Fruit fly (Drosophila melanogaster): ENCODE results near the gene CG14563.

The CG14563 gene

dm6 chr3L:21832203-21833160 is 9.7 kb downstream of the CG14563 start, which contains the start of the genes CG7148 and Nopp140 (continued):
- TF ChIP-seq CG10979 (tag; optimal IDR thresholded peaks at IDR 0.05) (peak; percentile 20), bcd (GFP tag; optimal IDR thresholded peaks at IDR 0.05) (peak; percentile 61), dati (GFP tag; IDR thresholded peaks at IDR 0.05) (0 out of 2 replicates have a peak, but pooled peaks have one; percentile 30), usp (GFP tag; optimal IDR thresholded peaks at IDR 0.05) (no peak), CG12659 (GFP tag; optimal IDR thresholded peaks at IDR 0.05) (peak; percentile 78), tup (GFP tag; optimal IDR thresholded peaks at IDR 0.05) (peak; percentile 35), sens (GFP tag) (peak; percentile 84), CG8478 (optimal IDR thresholded peaks at IDR 0.05) (no peak), ap (GFP tag; IDR thresholded peaks at IDR 0.05) (no peak), Hmr (GFP tag; optimal IDR thresholded peaks at IDR 0.05) (peak; percentile 74), grau (tag; optimal IDR thresholded peaks at IDR 0.05) (peak; percentile 61), gsb (GFP tag; IDR thresholded peaks at IDR 0.05) (no peak), nmo (GFP tag; optimal IDR thresholded peaks at IDR 0.05) (peak; percentile 54), sisA (GFP tag; IDR thresholded peaks at IDR 0.05) (peak; percentile 54), CG8765 (GFP tag; IDR thresholded peaks at IDR 0.05) (peak; percentile 51; the same call in 1 of the 2 replicates), Optix (GFP tag; IDR thresholded peaks at IDR 0.05) (peak; percentile 42; the same call in 1 of the 3 replicates), gt (GFP tag; IDR thresholded peaks at IDR 0.05) (no peak), zen (tag; optimal IDR thresholded peaks at IDR 0.05) (peak; percentile 9), ash1 (GFP tag; optimal IDR thresholded peaks at IDR 0.05) (peak; percentile 45), CG17802 (tag; optimal IDR thresholded peaks at IDR 0.05) (peak; percentile 78), CG8924 (tag; optimal IDR thresholded peaks at IDR 0.05) (peak; percentile 79), Hey (tag; optimal IDR thresholded peaks at IDR 0.05) (no peak), CG18599 (GFP tag; optimal IDR thresholded peaks at IDR 0.05) (peak; percentile 75), sob (GFP tag; IDR thresholded peaks at IDR 0.05) (peak; percentile 80), CG10366 (GFP tag; IDR thresholded peaks at IDR 0.05) (no peak), CG6813 (GFP tag; optimal IDR thresholded peaks at IDR 0.05) (peak; percentile 50), CG7372 (GFP tag; IDR thresholded peaks at IDR 0.05) (peak; percentile 49; the same call in 1 of the 2 replicates), CG3407 (GFP tag; optimal IDR thresholded peaks at IDR 0.05) (peak; percentile 2), HmgD (GFP tag; optimal IDR thresholded peaks at IDR 0.05) (peak; percentile 76), croc (GFP tag; conservative IDR thresholded peaks at IDR 0.05) (no peak), stwl (tag; optimal IDR thresholded peaks at IDR 0.05) (peak; percentile 72), dan (GFP tag; IDR thresholded peaks at IDR 0.05) (no peak), CG10462 (GFP tag; optimal IDR thresholded peaks at IDR 0.05) (no peak), crc (GFP tag; optimal IDR thresholded peaks at IDR 0.05) (peak; percentile 12), D (optimal IDR thresholded peaks at IDR 0.05) (no peak), D (GFP tag; optimal IDR thresholded peaks at IDR 0.05) (peak; percentile 25), C15 (GFP tag; IDR thresholded peaks at IDR 0.05) (peak; percentile 13; the same call in 1 of the 3 replicates), CG3847 (GFP tag; IDR thresholded peaks at IDR 0.05) (peak; percentile 91), pnt (GFP tag; optimal IDR thresholded peaks at IDR 0.05) (peak; percentile 30), jumu (GFP tag; optimal IDR thresholded peaks at IDR 0.05) (peak; percentile 51), CG11560 (tag; IDR thresholded peaks at IDR 0.05) (no peak), Xrp1 (GFP tag; IDR thresholded peaks at IDR 0.05) (peak; percentile 69), NfI (GFP tag; optimal IDR thresholded peaks at IDR 0.05) (peak; percentile 81), CG6765 (GFP tag; optimal IDR thresholded peaks at IDR 0.05) (peak; percentile 40), CG2116 (GFP tag; optimal IDR thresholded peaks at IDR 0.05) (peak; percentile 53), yki (optimal IDR thresholded peaks at IDR 0.05) (no peak), dm (GFP tag; optimal IDR thresholded peaks at IDR 0.05) (peak; percentile 100), Antp (GFP tag; optimal IDR thresholded peaks at IDR 0.05) (peak; percentile 75), hth (optimal IDR thresholded peaks at IDR 0.05) (no peak), CG18476 (GFP tag; optimal IDR thresholded peaks at IDR 0.05) (no peak)

Measured in whole organism, embryonic.